Worm (Caenorhabditis elegans): ENCODE data around the gene ZK892.5.

ZK892.5 gene

ce11 chrII:10007917-10008316 lies at the start of gene ZK892.5:
ZK892.5 (plus strand) TSS chrII:10008217.
- TF ChIP-seq jun-1 (tag; optimal IDR thresholded peaks at IDR 0.05), result no peak
- no peak for TF ChIP-seq egl-27 (tag; optimal IDR thresholded peaks at IDR 0.05)
- no peak for TF ChIP-seq aly-2 (tag; optimal IDR thresholded peaks at IDR 0.05)
- no peak for TF ChIP-seq ceh-16 (tag; optimal IDR thresholded peaks at IDR 0.05)
- TF ChIP-seq ceh-9 (tag; optimal IDR thresholded peaks at IDR 0.05), result no peak
- no peak for TF ChIP-seq sea-2 (GFP tag; optimal IDR thresholded peaks at IDR 0.05)
- no peak for TF ChIP-seq zag-1 (tag; optimal IDR thresholded peaks at IDR 0.05)
- TF ChIP-seq lsy-12 (tag; optimal IDR thresholded peaks at IDR 0.05), result no peak

ce11 chrII:9960127-9960526 lies 47.9 kb upstream of the ZK892.5 start:
- no peak for TF ChIP-seq daf-12 (tag; optimal IDR thresholded peaks at IDR 0.05)
- TF ChIP-seq nfya-1 (tag; optimal IDR thresholded peaks at IDR 0.05; ENCODE audit: insufficient read depth), result peak; percentile 38
- no peak for TF ChIP-seq fkh-10 (GFP tag; optimal IDR thresholded peaks at IDR 0.05)

ce11 chrII:9963808-9964207 lies 44.2 kb upstream of the ZK892.5 start:
- TF ChIP-seq unc-62 (GFP tag; optimal IDR thresholded peaks at IDR 0.05), result no peak
- TF ChIP-seq R02D3.7 (tag; optimal IDR thresholded peaks at IDR 0.05), result no peak
- TF ChIP-seq nhr-23 (tag; optimal IDR thresholded peaks at IDR 0.05), result no peak
- no peak for TF ChIP-seq nhr-237 (tag; optimal IDR thresholded peaks at IDR 0.05)
- TF ChIP-seq elt-2 (tag; optimal IDR thresholded peaks at IDR 0.05), result peak; percentile 31
- TF ChIP-seq snpc-4 (tag; optimal IDR thresholded peaks at IDR 0.05), result no peak
- TF ChIP-seq nhr-67 (tag; optimal IDR thresholded peaks at IDR 0.05), result no peak
- no peak for TF ChIP-seq egl-27 (tag; optimal IDR thresholded peaks at IDR 0.05)

- TF ChIP-seq pqm-1 (tag; optimal IDR thresholded peaks at IDR 0.05) (peak; percentile 56), tbx-2 (tag; optimal IDR thresholded peaks at IDR 0.05) (peak; percentile 86), sea-2 (GFP tag; optimal IDR thresholded peaks at IDR 0.05) (no peak)
Observed at ce11 chrII:9965325-9965724, 42.7 kb upstream of the ZK892.5 start.

ce11 chrII:9966954-9967353 lies 41.1 kb upstream of the ZK892.5 start, which contains the start of gene dtmk-1:
dtmk-1 (minus strand) TSS chrII:9967099.
- peak; percentile 25 for TF ChIP-seq nhr-23 (tag; optimal IDR thresholded peaks at IDR 0.05)
- TF ChIP-seq jun-1 (tag; optimal IDR thresholded peaks at IDR 0.05), result no peak
- TF ChIP-seq elt-1 (tag; optimal IDR thresholded peaks at IDR 0.05), result peak; percentile 62

ce11 chrII:9967999-9968706 lies 39.9 kb upstream of the ZK892.5 start, which contains the start of the genes R53.4 and psf-1:
R53.4 (minus strand) TSS chrII:9968049.
psf-1 (plus strand) TSS chrII:9968673.
- TF ChIP-seq nhr-28 (tag; optimal IDR thresholded peaks at IDR 0.05) (no peak), nfya-1 (tag; optimal IDR thresholded peaks at IDR 0.05; ENCODE audit: insufficient read depth) (peak; percentile 86), sea-2 (GFP tag; optimal IDR thresholded peaks at IDR 0.05) (no peak), lin-15B (tag; optimal IDR thresholded peaks at IDR 0.05) (peak; percentile 90), lin-39 (tag; optimal IDR thresholded peaks at IDR 0.05) (peak; percentile 56), nhr-76 (tag; optimal IDR thresholded peaks at IDR 0.05) (no peak), nhr-43 (tag; optimal IDR thresholded peaks at IDR 0.05; ENCODE audit: poor library complexity, severe bottlenecking) (peak; percentile 56), mml-1 (tag; optimal IDR thresholded peaks at IDR 0.05) (no peak), fkh-10 (GFP tag; optimal IDR thresholded peaks at IDR 0.05) (no peak), elt-1 (tag; optimal IDR thresholded peaks at IDR 0.05) (no peak), egl-27 (tag; optimal IDR thresholded peaks at IDR 0.05) (no peak), unc-62 (GFP tag; optimal IDR thresholded peaks at IDR 0.05) (no peak), pha-4 (tag; optimal IDR thresholded peaks at IDR 0.05) (peak; percentile 85), unc-39 (tag; optimal IDR thresholded peaks at IDR 0.05) (no peak), elt-3 (tag; optimal IDR thresholded peaks at IDR 0.05) (no peak), tbx-2 (tag; optimal IDR thresholded peaks at IDR 0.05) (no peak), elt-2 (tag; optimal IDR thresholded peaks at IDR 0.05) (peak; percentile 30), ztf-11 (tag; optimal IDR thresholded peaks at IDR 0.05) (no peak), jun-1 (tag; optimal IDR thresholded peaks at IDR 0.05) (peak; percentile 26), fkh-2 (tag; optimal IDR thresholded peaks at IDR 0.05) (no peak), fos-1 (tag; optimal IDR thresholded peaks at IDR 0.05) (no peak), hmg-11 (tag; optimal IDR thresholded peaks at IDR 0.05) (peak; percentile 57), snpc-4 (tag; optimal IDR thresholded peaks at IDR 0.05) (peak; percentile 7), aly-2 (tag; optimal IDR thresholded peaks at IDR 0.05) (no peak), zag-1 (tag; optimal IDR thresholded peaks at IDR 0.05) (no peak), pqm-1 (tag; optimal IDR thresholded peaks at IDR 0.05) (peak; percentile 49), egl-5 (tag; optimal IDR thresholded peaks at IDR 0.05) (no peak), ceh-82 (tag; optimal IDR thresholded peaks at IDR 0.05) (no peak), mdl-1 (tag; optimal IDR thresholded peaks at IDR 0.05) (no peak), skn-1 (tag; optimal IDR thresholded peaks at IDR 0.05) (no peak), nhr-23 (tag; optimal IDR thresholded peaks at IDR 0.05) (peak; percentile 84), nhr-11 (tag; optimal IDR thresholded peaks at IDR 0.05) (no peak), daf-12 (tag; optimal IDR thresholded peaks at IDR 0.05) (no peak), nhr-25 (tag; optimal IDR thresholded peaks at IDR 0.05) (peak; percentile 49), ceh-9 (tag; optimal IDR thresholded peaks at IDR 0.05) (no peak)

Measured in whole organism, L3 larva.